Fruit fly (Drosophila melanogaster) whole organism, embryonic: Measurements from ENCODE around the gene Zpr1.

Experiments
- Awh ChIP-seq: fragments of 200-800 bp; sonication (Bioruptor generic); IDR thresholded peaks from 2 replicates; pipeline ENCODE4, ENCODE4 v1.3.6; 2022; ENCODE audit warnings: missing biosample characterization, missing genetic modification characterization
- C15 ChIP-seq: fragments of 200-800 bp; sonication (Bioruptor generic); IDR thresholded peaks from 3 replicates; pipeline ENCODE4 v1.3.6; 2022; ENCODE audit warnings: missing biosample characterization, missing genetic modification characterization
- CG10431 ChIP-seq: fragments of 200-800 bp; sonication (Bioruptor generic); optimal IDR thresholded peaks from 3 replicates; lab custom pipeline; 2018; ENCODE audit warnings: missing biosample characterization, mild to moderate bottlenecking, missing genetic modification characterization
- CG10543 ChIP-seq: fragments of 200-800 bp; sonication (Bioruptor generic); optimal IDR thresholded peaks from 3 replicates; lab custom pipeline; 2017; ENCODE audit warnings: missing biosample characterization, mild to moderate bottlenecking, missing genetic modification characterization, moderate library complexity
- CG12104 ChIP-seq: fragments of 200-800 bp; sonication (Bioruptor generic); optimal IDR thresholded peaks from 3 replicates; lab custom pipeline; 2016; ENCODE audit warnings: missing biosample characterization, missing genetic modification characterization
- CG14710 ChIP-seq: fragments of 200-800 bp; sonication (Bioruptor generic); optimal IDR thresholded peaks from 3 replicates; lab custom pipeline; 2019; ENCODE audit warnings: missing biosample characterization, mild to moderate bottlenecking, missing genetic modification characterization, moderate library complexity
- CG17186 ChIP-seq: fragments of 200-800 bp; sonication (Bioruptor generic); optimal IDR thresholded peaks from 3 replicates; lab custom pipeline; 2017; ENCODE audit warnings: missing biosample characterization, missing genetic modification reagents, missing genetic modification characterization
- CG17328 ChIP-seq: fragments of 200-800 bp; sonication (Bioruptor generic); IDR thresholded peaks from 2 replicates; pipeline ENCODE4 v1.3.6; 2022; ENCODE audit warnings: missing biosample characterization, missing genetic modification characterization
- CG17359 ChIP-seq: fragments of 200-800 bp; sonication (Bioruptor generic); optimal IDR thresholded peaks from 3 replicates; lab custom pipeline; 2018; ENCODE audit warnings: missing biosample characterization, mild to moderate bottlenecking, missing genetic modification characterization, moderate library complexity
- CG17568 ChIP-seq: fragments of 200-800 bp; sonication (Bioruptor generic); optimal IDR thresholded peaks from 2 replicates; lab custom pipeline; 2018; ENCODE audit warnings: missing biosample characterization, mild to moderate bottlenecking, missing genetic modification characterization, moderate library complexity
- CG2129 ChIP-seq: fragments of 200-800 bp; sonication (Bioruptor generic); IDR thresholded peaks from 2 replicates; pipeline ENCODE4 v1.3.6; 2022; ENCODE audit warnings: missing biosample characterization, missing genetic modification characterization; ENCODE audit not compliant: partially characterized antibody
- CG2199 ChIP-seq: fragments of 200-800 bp; sonication (Bioruptor generic); IDR thresholded peaks from 3 replicates; pipeline ENCODE4 v1.3.6; 2022; ENCODE audit warnings: missing biosample characterization, missing genetic modification characterization
- CG2202 ChIP-seq: fragments of 200-800 bp; sonication (Bioruptor generic); optimal IDR thresholded peaks from 2 replicates; lab custom pipeline; 2018; ENCODE audit warnings: missing biosample characterization, mild to moderate bottlenecking, missing genetic modification characterization
- CG30403 ChIP-seq: fragments of 200-800 bp; sonication (Bioruptor generic); optimal IDR thresholded peaks from 3 replicates; lab custom pipeline; 2016; ENCODE audit warnings: missing biosample characterization, missing genetic modification characterization
- CG3163 ChIP-seq: fragments of 200-800 bp; sonication (Bioruptor generic); optimal IDR thresholded peaks from 3 replicates; lab custom pipeline; 2016; ENCODE audit warnings: missing biosample characterization, missing genetic modification characterization
- CG3407 ChIP-seq: fragments of 200-800 bp; sonication (Bioruptor generic); optimal IDR thresholded peaks from 2 replicates; lab custom pipeline; 2018; ENCODE audit warnings: missing biosample characterization, mild to moderate bottlenecking, missing genetic modification characterization
- CG34376 ChIP-seq: fragments of 200-800 bp; sonication (Bioruptor generic); optimal IDR thresholded peaks from 2 replicates; lab custom pipeline; 2018; ENCODE audit warnings: missing biosample characterization, mild to moderate bottlenecking, missing genetic modification characterization
- CG3847 ChIP-seq: fragments of 200-800 bp; sonication (Bioruptor generic); IDR thresholded peaks from 2 replicates; pipeline ENCODE4 v1.3.6; 2022; ENCODE audit warnings: missing biosample characterization, missing genetic modification characterization
- CG4360 ChIP-seq: fragments of 200-800 bp; sonication (Bioruptor generic); IDR thresholded peaks from 2 replicates; pipeline ENCODE4 v1.3.6; 2022; ENCODE audit warnings: missing biosample characterization, missing genetic modification characterization
- CG4854 ChIP-seq: fragments of 200-800 bp; sonication (Bioruptor generic); optimal IDR thresholded peaks from 2 replicates; lab custom pipeline; 2016; ENCODE audit warnings: missing biosample characterization, missing genetic modification characterization, inconsistent platforms
- CG5245 ChIP-seq: fragments of 200-800 bp; sonication (Bioruptor generic); optimal IDR thresholded peaks from 3 replicates; lab custom pipeline; 2016; ENCODE audit warnings: missing biosample characterization, missing genetic modification characterization
- CG7372 ChIP-seq: fragments of 200-800 bp; sonication (Bioruptor generic); IDR thresholded peaks from 2 replicates; pipeline ENCODE4 v1.3.6; 2022; ENCODE audit warnings: missing biosample characterization, missing genetic modification characterization
- CG7987 ChIP-seq: fragments of 200-800 bp; sonication (Bioruptor generic); optimal IDR thresholded peaks from 2 replicates; lab custom pipeline; 2018; ENCODE audit warnings: missing biosample characterization, mild to moderate bottlenecking, missing genetic modification characterization, moderate library complexity
- CG8478 ChIP-seq: fragments of >200 bp; optimal IDR thresholded peaks from 2 replicates; lab custom pipeline; 2018
- CG8924 ChIP-seq: fragments of 200-800 bp; optimal IDR thresholded peaks from 3 replicates; lab custom pipeline; 2019; ENCODE audit warnings: missing biosample characterization, mild to moderate bottlenecking, missing genetic modification characterization, moderate library complexity
- Camta ChIP-seq: fragments of 200-800 bp; sonication (Bioruptor generic); optimal IDR thresholded peaks from 2 replicates; lab custom pipeline; 2016; ENCODE audit warnings: missing biosample characterization, missing genetic modification characterization
- Doc3 ChIP-seq: fragments of 200-800 bp; sonication (Bioruptor generic); IDR thresholded peaks from 3 replicates; pipeline ENCODE4 v1.3.6; 2022; ENCODE audit warnings: missing biosample characterization, missing genetic modification characterization; ENCODE audit not compliant: partially characterized antibody
- Drgx ChIP-seq: fragments of 200-800 bp; sonication (Bioruptor generic); IDR thresholded peaks from 2 replicates; pipeline ENCODE4 v1.3.6; 2022; ENCODE audit warnings: missing biosample characterization, missing genetic modification characterization
- Fer1 ChIP-seq: fragments of 200-800 bp; sonication (Bioruptor generic); optimal IDR thresholded peaks from 2 replicates; lab custom pipeline; 2017; ENCODE audit warnings: missing biosample characterization, mild to moderate bottlenecking, missing genetic modification characterization
- Fer2 ChIP-seq: fragments of 200-800 bp; sonication (Bioruptor generic); optimal IDR thresholded peaks from 2 replicates; lab custom pipeline; 2018; ENCODE audit warnings: missing biosample characterization, mild to moderate bottlenecking, missing genetic modification characterization, moderate library complexity
- Jarid2 ChIP-seq: fragments of 200-800 bp; sonication (Bioruptor generic); optimal IDR thresholded peaks from 3 replicates; lab custom pipeline; 2017; ENCODE audit warnings: mild to moderate bottlenecking, missing biosample characterization, missing genetic modification reagents, missing genetic modification characterization
- Lhr ChIP-seq: fragments of 200-800 bp; sonication (Bioruptor generic); optimal IDR thresholded peaks from 3 replicates; lab custom pipeline; 2017; ENCODE audit warnings: mild to moderate bottlenecking, missing biosample characterization, missing genetic modification reagents, missing genetic modification characterization
- Oaz ChIP-seq: fragments of 200-800 bp; sonication (Bioruptor generic); IDR thresholded peaks from 2 replicates; pipeline ENCODE4 v1.3.6; 2022; ENCODE audit warnings: missing biosample characterization, missing genetic modification characterization
- Optix ChIP-seq: fragments of 200-800 bp; sonication (Bioruptor generic); IDR thresholded peaks from 3 replicates; pipeline ENCODE4 v1.3.6; 2022; ENCODE audit warnings: missing biosample characterization, missing genetic modification characterization
- Pdp1 ChIP-seq, 2 experiments: fragments of 200-800 bp; sonication (Bioruptor generic); optimal IDR thresholded peaks; 3 replicates each; lab custom pipeline; 2016; ENCODE audit warnings: missing biosample characterization in 2 of 2, missing genetic modification characterization in 2 of 2, mild to moderate bottlenecking in 1 of 2, moderate library complexity in 1 of 2
- Taf1 ChIP-seq: fragments of 200-800 bp; sonication (Bioruptor generic); IDR thresholded peaks from 2 replicates; pipeline ENCODE4 v1.3.6; 2022; ENCODE audit warnings: missing biosample characterization, missing genetic modification characterization
- ac ChIP-seq: fragments of 200-800 bp; sonication (Bioruptor generic); optimal IDR thresholded peaks from 3 replicates; lab custom pipeline; 2017; ENCODE audit warnings: missing biosample characterization, mild to moderate bottlenecking, missing genetic modification characterization
- bigmax ChIP-seq: fragments of 200-800 bp; sonication (Bioruptor generic); optimal IDR thresholded peaks from 2 replicates; lab custom pipeline; 2018; ENCODE audit warnings: missing biosample characterization, mild to moderate bottlenecking, missing genetic modification characterization
- dm ChIP-seq: fragments of 200-800 bp; sonication (Bioruptor generic); optimal IDR thresholded peaks from 3 replicates; lab custom pipeline; 2016; ENCODE audit warnings: missing biosample characterization, missing genetic modification characterization
- ems ChIP-seq: fragments of 200-800 bp; sonication (Bioruptor generic); optimal IDR thresholded peaks from 3 replicates; lab custom pipeline; 2016; ENCODE audit warnings: missing biosample characterization, missing genetic modification characterization
- exex ChIP-seq: fragments of 200-800 bp; sonication (Bioruptor generic); optimal IDR thresholded peaks from 4 replicates; lab custom pipeline; 2018; ENCODE audit warnings: missing biosample characterization, mild to moderate bottlenecking, missing genetic modification characterization, moderate library complexity
- gro ChIP-seq: fragments of 200-800 bp; sonication (Bioruptor generic); optimal IDR thresholded peaks from 2 replicates; lab custom pipeline; 2016; ENCODE audit warnings: missing biosample characterization, missing genetic modification characterization
- hb ChIP-seq: fragments of 200-800 bp; sonication (Bioruptor generic); IDR thresholded peaks from 3 replicates; pipeline ENCODE4 v1.3.6; 2022; ENCODE audit warnings: missing biosample characterization, missing genetic modification characterization; ENCODE audit not compliant: partially characterized antibody
- hbn ChIP-seq: fragments of 200-800 bp; sonication (Bioruptor generic); IDR thresholded peaks from 2 replicates; pipeline ENCODE4 v1.3.6; 2022; ENCODE audit warnings: missing biosample characterization, missing genetic modification characterization; ENCODE audit not compliant: partially characterized antibody
- kah ChIP-seq: fragments of 200-800 bp; sonication (Bioruptor generic); optimal IDR thresholded peaks from 2 replicates; lab custom pipeline; 2018; ENCODE audit warnings: missing biosample characterization, mild to moderate bottlenecking, missing genetic modification characterization
- peb ChIP-seq: fragments of 200-800 bp; sonication (Bioruptor generic); IDR thresholded peaks from 2 replicates; pipeline ENCODE4 v1.3.6; 2022; ENCODE audit warnings: missing biosample characterization, missing genetic modification characterization
- sr ChIP-seq: fragments of 200-800 bp; sonication (Bioruptor generic); IDR thresholded peaks from 3 replicates; pipeline ENCODE4 v1.3.6; 2022; ENCODE audit warnings: missing biosample characterization, missing genetic modification characterization
- zen ChIP-seq: fragments of 200-800 bp; sonication (Bioruptor generic); optimal IDR thresholded peaks from 3 replicates; lab custom pipeline; 2018; ENCODE audit warnings: missing biosample characterization, mild to moderate bottlenecking, missing genetic modification characterization, moderate library complexity
- zfh2 ChIP-seq: fragments of 200-800 bp; sonication (Bioruptor generic); optimal IDR thresholded peaks from 2 replicates; lab custom pipeline; 2016; ENCODE audit warnings: missing biosample characterization, missing genetic modification characterization

Zpr1 gene

dm6 chrX:9201866-9202681, 40.2 kb upstream of the Zpr1 start (continued):
- peak; percentile 40; the same call in 1 of the 2 replicates for TF ChIP-seq CG17328 (GFP tag; lab: Robert Waterston, UW)
- no peak for TF ChIP-seq bigmax
- TF ChIP-seq zen (tag; lab: Kevin White, UChicago) = no peak
- 0 out of 2 replicates have a peak, but pooled peaks have one; percentile 19 for TF ChIP-seq Oaz (GFP tag; lab: Robert Waterston, UW)
- TF ChIP-seq ac (GFP tag; lab: Kevin White, UChicago) = no peak
- no peak for TF ChIP-seq hbn (GFP tag; lab: Robert Waterston, UW)
- peak; percentile 83 for TF ChIP-seq Drgx (GFP tag; lab: Robert Waterston, UW)
- no peak for TF ChIP-seq Lhr (GFP tag; lab: Kevin White, UChicago)
- TF ChIP-seq CG7987 (GFP tag; lab: Kevin White, UChicago) = peak; percentile 71
- no peak for TF ChIP-seq CG17186 (GFP tag; lab: Kevin White, UChicago)
- no peak for TF ChIP-seq CG2202
- peak; percentile 84 for TF ChIP-seq CG8924 (tag; lab: Kevin White, UChicago)
- TF ChIP-seq CG3163 = no peak
- TF ChIP-seq CG34376 (GFP tag; lab: Kevin White, UChicago) = peak; percentile 32
- TF ChIP-seq CG2199 (GFP tag; lab: Robert Waterston, UW) = no peak
- peak; percentile 46 for TF ChIP-seq Fer2 (tag; lab: Kevin White, UChicago)
- TF ChIP-seq CG3847 (GFP tag; lab: Robert Waterston, UW) = peak; percentile 90
- TF ChIP-seq sr = 0 out of 3 replicates have a peak, but pooled peaks have one; percentile 54
- TF ChIP-seq exex (tag; lab: Kevin White, UChicago) = peak; percentile 53
- TF ChIP-seq CG12104 (GFP tag; lab: Kevin White, UChicago) = peak; percentile 43
- no peak for TF ChIP-seq CG8478 (lab: Kevin White, UChicago)
- no peak for TF ChIP-seq kah (GFP tag; lab: Kevin White, UChicago)
- no peak for TF ChIP-seq dm (GFP tag; lab: Kevin White, UChicago)
- no peak for TF ChIP-seq hb
- TF ChIP-seq CG10543 = peak; percentile 76
- TF ChIP-seq CG3407 (GFP tag; lab: Kevin White, UChicago) = no peak
- TF ChIP-seq CG4854 = no peak
- no peak for TF ChIP-seq peb (GFP tag; lab: Robert Waterston, UW)
- TF ChIP-seq Doc3 (GFP tag; lab: Robert Waterston, UW) = no peak
- TF ChIP-seq CG30403 (GFP tag; lab: Kevin White, UChicago) = peak; percentile 54
- TF ChIP-seq CG10431 (GFP tag; lab: Kevin White, UChicago) = no peak
- peak; percentile 36 for TF ChIP-seq CG17568 (GFP tag; lab: Kevin White, UChicago)
- no peak for TF ChIP-seq gro (GFP tag; lab: Kevin White, UChicago)
- peak; percentile 71 for TF ChIP-seq Taf1 (GFP tag; lab: Robert Waterston, UW)
- peak; percentile 40 for TF ChIP-seq zfh2 (GFP tag; lab: Kevin White, UChicago)
- no peak for TF ChIP-seq Pdp1 (GFP tag; optimal IDR thresholded peaks at IDR 0.05; lab: Kevin White, UChicago)
- peak; percentile 47 for TF ChIP-seq Jarid2 (GFP tag; lab: Kevin White, UChicago)
- no peak for TF ChIP-seq ems (GFP tag; lab: Kevin White, UChicago)
- TF ChIP-seq Optix (GFP tag; lab: Robert Waterston, UW) = peak; percentile 45; the same call in 1 of the 3 replicates
- TF ChIP-seq Awh (GFP tag; lab: Robert Waterston, UW) = 0 out of 2 replicates have a peak, but pooled peaks have one; percentile 19
- peak; percentile 85 for TF ChIP-seq CG7372 (GFP tag; lab: Robert Waterston, UW)
- TF ChIP-seq C15 = peak; percentile 70
- TF ChIP-seq CG4360 = no peak; the same call in 1 of the 2 replicates
- no peak for TF ChIP-seq CG2129 (GFP tag; lab: Robert Waterston, UW)
- no peak for TF ChIP-seq CG5245 (GFP tag; lab: Kevin White, UChicago)
- TF ChIP-seq Camta = no peak
- peak; percentile 82 for TF ChIP-seq Fer1 (GFP tag; lab: Kevin White, UChicago)
- TF ChIP-seq CG17359 (tag; lab: Kevin White, UChicago) = peak; percentile 60
- peak; percentile 38 for TF ChIP-seq CG14710 (tag; lab: Kevin White, UChicago)
